Worm (Caenorhabditis elegans): ENCODE results near the gene C18E9.2.

DNA sequence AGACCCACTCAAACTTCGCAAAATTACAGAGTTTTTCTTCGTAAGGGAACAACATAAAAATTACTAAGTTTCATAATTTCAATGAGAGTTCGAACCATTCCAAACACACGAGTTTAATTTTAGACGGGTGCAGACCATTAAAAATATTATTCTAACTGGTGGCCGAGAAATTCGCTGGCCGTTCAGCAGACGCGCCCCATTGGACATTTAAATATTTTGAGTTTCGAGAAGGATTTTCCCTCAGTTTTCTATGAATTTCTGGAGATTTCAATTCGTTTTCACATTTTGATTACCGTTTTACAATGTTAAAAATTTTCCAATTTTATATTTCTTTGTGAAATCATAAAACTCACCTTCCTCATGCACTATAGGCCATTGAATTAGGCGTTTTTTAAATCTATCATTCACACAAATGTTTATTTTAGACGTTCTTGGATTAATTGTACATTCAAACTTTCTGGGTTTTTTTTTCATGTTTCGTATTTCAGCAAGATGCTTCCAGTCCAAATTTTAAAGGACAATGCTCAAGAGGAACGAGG is 37.5 kb upstream of the C18E9.2 start, which contains the start of gene cct-2:
- TF ChIP-seq nhr-76 (tag; optimal IDR thresholded peaks at IDR 0.05) (no peak), dmd-8 (GFP tag; IDR thresholded peaks at IDR 0.05) (no peak), nhr-25 (tag; optimal IDR thresholded peaks at IDR 0.05; ENCODE audit: borderline replicate concordance, insufficient read depth) (no peak), daf-8 (GFP tag; IDR thresholded peaks at IDR 0.05) (no peak), zip-2 (tag; optimal IDR thresholded peaks at IDR 0.05) (no peak), pqm-1 (tag; optimal IDR thresholded peaks at IDR 0.05) (no peak), R02D3.7 (tag; optimal IDR thresholded peaks at IDR 0.05) (no peak)
